Fruit fly (Drosophila melanogaster): Measurements from ENCODE around the gene GstT3.
A peak's percentile ranks its signal among the peaks of the same experiment; 100 is the strongest.

The GstT3 gene

DNA sequence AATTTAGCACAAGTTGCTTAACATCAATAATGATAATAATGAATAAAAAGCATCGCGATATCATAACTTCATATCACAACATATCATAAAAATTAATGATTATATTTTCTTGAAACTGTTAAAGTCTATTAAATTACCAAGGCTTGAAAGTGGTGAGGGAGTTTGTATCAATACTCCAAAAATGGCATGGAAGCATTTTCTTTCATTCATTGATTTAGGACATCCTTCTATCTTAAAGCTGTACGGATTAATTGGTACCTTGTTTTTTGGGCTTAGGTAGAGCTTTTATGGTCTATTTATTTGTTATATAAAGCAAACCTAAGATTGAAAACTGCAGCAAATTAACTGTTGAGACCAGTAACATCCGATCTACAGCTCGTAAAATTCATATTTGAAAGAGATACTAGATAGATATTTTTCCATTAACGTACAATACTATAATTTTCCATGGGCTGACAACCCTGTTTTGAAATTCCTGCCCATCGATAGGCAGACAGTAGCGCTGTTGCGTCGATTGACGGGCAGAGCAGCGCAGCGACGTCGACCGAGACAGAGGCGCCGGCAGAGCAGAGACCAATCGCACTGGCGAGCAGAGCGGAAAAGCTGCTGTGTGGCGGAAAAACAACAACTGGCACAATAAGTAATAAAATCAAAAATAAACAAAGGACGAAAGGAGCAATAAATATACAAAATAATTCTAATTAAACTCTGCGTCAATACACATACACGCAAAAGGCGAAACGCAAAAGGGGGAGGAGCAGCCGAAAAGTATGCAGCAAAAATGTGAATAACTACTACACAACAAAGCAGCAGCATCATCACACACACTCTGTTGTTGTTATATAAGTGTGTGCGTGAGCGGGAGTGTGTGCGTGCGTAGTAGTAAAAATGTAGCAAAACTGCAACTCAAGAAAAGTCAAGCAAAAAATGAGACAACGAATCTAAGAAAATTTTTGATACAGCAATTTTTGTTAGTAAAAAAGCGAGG, 33.6 kb upstream of the GstT3 start, which contains the start of gene CG1695 (continued):
- TF ChIP-seq CG11723 (GFP tag; optimal IDR thresholded peaks at IDR 0.05) (no peak), Hey (tag; optimal IDR thresholded peaks at IDR 0.05) (no peak), jing (GFP tag; optimal IDR thresholded peaks at IDR 0.05) (no peak), CG7839 (tag; optimal IDR thresholded peaks at IDR 0.05) (peak; percentile 32), gsb-n (tag; optimal IDR thresholded peaks at IDR 0.05) (no peak), phol (tag; optimal IDR thresholded peaks at IDR 0.05) (peak; percentile 12), dati (GFP tag; IDR thresholded peaks at IDR 0.05) (no peak), ham (GFP tag; IDR thresholded peaks at IDR 0.05) (no peak), CG31388 (GFP tag; optimal IDR thresholded peaks at IDR 0.05) (no peak), Sox100B (GFP tag; optimal IDR thresholded peaks at IDR 0.05) (peak; percentile 11), CG10654 (GFP tag; optimal IDR thresholded peaks at IDR 0.05) (no peak), dpn (GFP tag; optimal IDR thresholded peaks at IDR 0.05) (peak in 1 of 2 experiments; percentile 0), CG2116 (GFP tag; optimal IDR thresholded peaks at IDR 0.05) (peak; percentile 29), CG10366 (GFP tag; IDR thresholded peaks at IDR 0.05) (no peak), sima (GFP tag; optimal IDR thresholded peaks at IDR 0.05) (no peak), Meics (GFP tag; optimal IDR thresholded peaks at IDR 0.05) (peak; percentile 35), CG17186 (GFP tag; optimal IDR thresholded peaks at IDR 0.05) (no peak), CG4282 (GFP tag; optimal IDR thresholded peaks at IDR 0.05) (no peak), CG12942 (GFP tag; optimal IDR thresholded peaks at IDR 0.05) (no peak), inv (GFP tag; IDR thresholded peaks at IDR 0.05; ENCODE audit: partially characterized antibody) (no peak), Mes4 (GFP tag; optimal IDR thresholded peaks at IDR 0.05) (no peak), CG14710 (tag; optimal IDR thresholded peaks at IDR 0.05) (peak; percentile 20), CG17912 (GFP tag; optimal IDR thresholded peaks at IDR 0.05) (no peak), Hr3 (GFP tag; optimal IDR thresholded peaks at IDR 0.05) (no peak), al (GFP tag; IDR thresholded peaks at IDR 0.05) (no peak), CG30431 (GFP tag; optimal IDR thresholded peaks at IDR 0.05) (no peak), CG4730 (GFP tag; IDR thresholded peaks at IDR 0.05) (no peak), dan (GFP tag; IDR thresholded peaks at IDR 0.05) (no peak), CG13775 (GFP tag; optimal IDR thresholded peaks at IDR 0.05) (peak; percentile 7), Bgb (GFP tag; IDR thresholded peaks at IDR 0.05; ENCODE audit: partially characterized antibody) (no peak), gcm2 (GFP tag; optimal IDR thresholded peaks at IDR 0.05) (no peak), Vsx1 (GFP tag; optimal IDR thresholded peaks at IDR 0.05) (no peak), CG2875 (GFP tag; optimal IDR thresholded peaks at IDR 0.05) (no peak), CG8290 (GFP tag; optimal IDR thresholded peaks at IDR 0.05) (no peak), CG8290 (tag; optimal IDR thresholded peaks at IDR 0.05) (peak in 1 of 2 experiments; percentile 51), CG30403 (GFP tag; optimal IDR thresholded peaks at IDR 0.05) (peak; percentile 53), CG43689 (GFP tag; IDR thresholded peaks at IDR 0.05) (no peak), CG8089 (GFP tag; optimal IDR thresholded peaks at IDR 0.05) (no peak), CG6689 (GFP tag; IDR thresholded peaks at IDR 0.05) (no peak), HmgD (GFP tag; optimal IDR thresholded peaks at IDR 0.05) (no peak), zfh1 (GFP tag; IDR thresholded peaks at IDR 0.05) (no peak), odd (GFP tag; optimal IDR thresholded peaks at IDR 0.05) (peak; percentile 32), CG6683 (GFP tag; optimal IDR thresholded peaks at IDR 0.05) (no peak), CG34376 (GFP tag; optimal IDR thresholded peaks at IDR 0.05) (no peak), corto (GFP tag; optimal IDR thresholded peaks at IDR 0.05) (no peak), CkIIα-i1 (GFP tag; IDR thresholded peaks at IDR 0.05) (no peak), Rfx (GFP tag; IDR thresholded peaks at IDR 0.05) (peak; percentile 31; the same call in 1 of the 2 replicates), CG7357 (GFP tag; IDR thresholded peaks at IDR 0.05) (0 out of 3 replicates have a peak, but pooled peaks have one; percentile 5), ATbp (GFP tag; optimal IDR thresholded peaks at IDR 0.05) (no peak), CG17328 (GFP tag; IDR thresholded peaks at IDR 0.05) (no peak)

Measured in whole organism, embryonic.